Fruit fly (Drosophila melanogaster): Measurements from ENCODE around the gene CG42245.

Gene CG42245

DNA sequence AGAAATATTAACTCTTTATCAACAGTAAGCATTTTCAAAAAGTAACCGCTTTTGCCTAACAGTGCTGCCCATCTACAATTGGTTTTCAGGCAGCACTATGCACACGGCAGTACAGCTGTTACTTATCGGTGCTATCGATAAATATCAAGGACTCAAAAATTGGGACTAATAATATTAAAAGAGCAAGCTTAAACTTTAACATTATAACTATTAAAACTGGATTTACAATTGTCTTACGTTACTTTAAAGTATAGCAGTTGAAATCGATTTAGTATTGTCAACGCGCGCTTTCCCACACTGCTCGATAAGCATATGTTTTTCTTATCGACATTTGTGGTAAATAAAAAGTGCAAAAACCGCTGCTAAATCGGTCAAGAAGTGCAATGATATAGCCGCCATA, at the start of gene CG42245, which contains the start of gene MEP-1:
Gene CG42245 (plus strand): TSS at position 310 of the 400 bp plus-strand sequence.
Gene MEP-1 (plus strand): TSS at position 310 of the 400 bp plus-strand sequence.
- TF ChIP-seq CG1602 (GFP tag; optimal IDR thresholded peaks at IDR 0.05) (peak; percentile 26), CG9215 (GFP tag; IDR thresholded peaks at IDR 0.05) (no peak), CG11723 (GFP tag; optimal IDR thresholded peaks at IDR 0.05) (peak; percentile 42), tx (GFP tag; optimal IDR thresholded peaks at IDR 0.05) (peak; percentile 25), ERR (GFP tag; optimal IDR thresholded peaks at IDR 0.05) (peak; percentile 10), CG32767 (GFP tag; IDR thresholded peaks at IDR 0.05) (no peak), CG30403 (GFP tag; optimal IDR thresholded peaks at IDR 0.05) (peak; percentile 57), NK7.1 (GFP tag; optimal IDR thresholded peaks at IDR 0.05) (no peak), cato (GFP tag; optimal IDR thresholded peaks at IDR 0.05; ENCODE audit: borderline replicate concordance) (peak; percentile 23), Fer2 (tag; optimal IDR thresholded peaks at IDR 0.05) (no peak), CG12071 (GFP tag; optimal IDR thresholded peaks at IDR 0.05) (no peak), nau (GFP tag; optimal IDR thresholded peaks at IDR 0.05) (peak; percentile 37), ttk (GFP tag; IDR thresholded peaks at IDR 0.05) (no peak), grn (GFP tag; optimal IDR thresholded peaks at IDR 0.05) (no peak), CG18011 (GFP tag; optimal IDR thresholded peaks at IDR 0.05) (peak; percentile 29), CG6854 (GFP tag; optimal IDR thresholded peaks at IDR 0.05) (no peak), ken (GFP tag; IDR thresholded peaks at IDR 0.05) (no peak), jigr1 (GFP tag; IDR thresholded peaks at IDR 0.05) (no peak), CG5245 (GFP tag; optimal IDR thresholded peaks at IDR 0.05) (peak; percentile 26), ems (GFP tag; optimal IDR thresholded peaks at IDR 0.05) (peak; percentile 40), CG12104 (GFP tag; optimal IDR thresholded peaks at IDR 0.05) (peak; percentile 51), H2.0 (GFP tag; IDR thresholded peaks at IDR 0.05) (0 out of 2 replicates have a peak, but pooled peaks have one; percentile 4), Dfd (GFP tag; optimal IDR thresholded peaks at IDR 0.05) (no peak), chif (GFP tag; optimal IDR thresholded peaks at IDR 0.05) (peak; percentile 12 to 28), Chrac-16 (GFP tag; optimal IDR thresholded peaks at IDR 0.05) (peak; percentile 34), Sin3A (optimal IDR thresholded peaks at IDR 0.05) (peak; percentile 53), esg (GFP tag; conservative IDR thresholded peaks at IDR 0.05) (no peak), tgo (GFP tag; IDR thresholded peaks at IDR 0.05) (no peak; the same call in 2 of the 3 replicates), ash1 (GFP tag; optimal IDR thresholded peaks at IDR 0.05) (no peak), CG32772 (GFP tag; IDR thresholded peaks at IDR 0.05) (no peak), CG7372 (GFP tag; IDR thresholded peaks at IDR 0.05) (no peak), peb (GFP tag; IDR thresholded peaks at IDR 0.05) (no peak), CG17385 (GFP tag; optimal IDR thresholded peaks at IDR 0.05) (peak; percentile 36), CG10431 (GFP tag; optimal IDR thresholded peaks at IDR 0.05) (peak; percentile 8), pan (optimal IDR thresholded peaks at IDR 0.05) (no peak), pan (GFP tag; optimal IDR thresholded peaks at IDR 0.05 in 1 of 2, IDR thresholded peaks at IDR 0.05 in 1 of 2) (peak in 1 of 2 experiments; percentile 21), CG7357 (GFP tag; IDR thresholded peaks at IDR 0.05) (no peak), Fer3 (tag; optimal IDR thresholded peaks at IDR 0.05) (peak; percentile 19), CG6791 (GFP tag; IDR thresholded peaks at IDR 0.05; ENCODE audit: partially characterized antibody) (peak; percentile 71), nerfin-1 (tag; optimal IDR thresholded peaks at IDR 0.05) (peak; percentile 24), jumu (GFP tag; optimal IDR thresholded peaks at IDR 0.05) (no peak), Deaf1 (tag; optimal IDR thresholded peaks at IDR 0.05) (peak; percentile 9), CG13424 (tag; optimal IDR thresholded peaks at IDR 0.05) (peak; percentile 17), CG14860 (GFP tag; IDR thresholded peaks at IDR 0.05; ENCODE audit: partially characterized antibody) (peak; percentile 66), CG8924 (tag; optimal IDR thresholded peaks at IDR 0.05) (peak; percentile 50), grau (tag; optimal IDR thresholded peaks at IDR 0.05) (peak; percentile 55), CG10979 (tag; optimal IDR thresholded peaks at IDR 0.05) (peak; percentile 9), Rfx (GFP tag; IDR thresholded peaks at IDR 0.05) (no peak), Camta (GFP tag; optimal IDR thresholded peaks at IDR 0.05) (peak; percentile 33), kay (GFP tag; optimal IDR thresholded peaks at IDR 0.05) (peak; percentile 42), CG10366 (GFP tag; IDR thresholded peaks at IDR 0.05) (no peak), CoRest (tag; optimal IDR thresholded peaks at IDR 0.05) (peak; percentile 66)
